ENCODE assay signal across 4 worm cellular contexts in the genomic region with DNA sequence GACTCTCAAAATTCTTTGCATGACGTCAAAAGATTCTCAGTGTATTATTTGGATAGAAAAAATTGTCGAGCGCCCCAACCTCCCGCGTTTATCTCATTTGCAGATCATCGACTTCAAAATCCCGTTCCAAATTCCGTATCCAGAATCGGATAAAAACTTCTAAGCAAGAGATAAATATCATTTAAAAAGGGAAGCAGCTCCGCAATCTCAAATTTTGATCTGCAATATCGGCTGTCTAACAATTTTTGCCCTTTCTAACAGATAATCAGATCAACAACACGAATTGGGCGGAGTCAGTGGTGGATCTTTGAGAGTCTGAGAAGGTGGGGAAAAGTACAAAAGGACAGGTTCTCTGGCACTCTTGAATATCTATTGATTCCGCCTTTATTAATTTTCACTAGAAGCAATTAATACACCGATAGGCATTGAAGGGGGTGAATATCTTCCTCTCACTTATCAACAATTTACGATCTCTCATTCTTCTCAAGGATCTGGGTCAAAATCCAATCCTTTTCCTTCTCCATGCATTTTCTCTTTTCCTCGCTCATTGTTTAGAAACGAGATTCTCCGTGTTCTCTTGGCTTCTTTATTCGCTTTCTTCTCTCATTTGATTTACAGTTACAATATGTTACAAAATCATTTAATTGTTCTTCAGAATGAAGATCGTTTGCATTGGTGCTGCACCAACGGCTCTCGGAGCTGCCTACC.
TF ChIP-seq lines count a peak whose summit lies in the region.

Gene glf-1 (plus strand): TSS at position 656 of the 708 bp plus-strand sequence.

TF ChIP-seq in whole organism, L1 larva, 84 proteins besides CTCF, POLR2A, EP300 and RAD21:
- no peak for TF ChIP-seq nhr-90 (tag; optimal IDR thresholded peaks at IDR 0.05; lab: Kevin White, UChicago; ENCODE audit: poor library complexity)
- no peak for TF ChIP-seq unc-62 (GFP tag; optimal IDR thresholded peaks at IDR 0.05; lab: Kevin White, UChicago)
- TF ChIP-seq fkh-4 (tag; optimal IDR thresholded peaks at IDR 0.05; lab: Kevin White, UChicago; ENCODE audit: borderline replicate concordance), result no peak
- peak; percentile 91 for TF ChIP-seq blmp-1 (tag; optimal IDR thresholded peaks at IDR 0.05; lab: Kevin White, UChicago)
- TF ChIP-seq nhr-84 (tag; optimal IDR thresholded peaks at IDR 0.05; lab: Kevin White, UChicago), result no peak
- TF ChIP-seq isw-1 (GFP tag; IDR thresholded peaks at IDR 0.05; lab: Robert Waterston, UW), result no peak

TF ChIP-seq in whole organism, L2 larva, 48 proteins besides CTCF, POLR2A, EP300 and RAD21:
- peak; percentile 8 for TF ChIP-seq blmp-1 (tag; optimal IDR thresholded peaks at IDR 0.05; lab: Kevin White, UChicago; ENCODE audit: insufficient read depth)
- TF ChIP-seq ceh-82 (tag; optimal IDR thresholded peaks at IDR 0.05; lab: Kevin White, UChicago), result no peak
- peak; percentile 62 for TF ChIP-seq elt-1 (tag; optimal IDR thresholded peaks at IDR 0.05; lab: Kevin White, UChicago)

TF ChIP-seq in whole organism, L3 larva, 47 proteins besides CTCF, POLR2A, EP300 and RAD21:
- TF ChIP-seq nhr-43 (tag; optimal IDR thresholded peaks at IDR 0.05; lab: Kevin White, UChicago; ENCODE audit: poor library complexity, severe bottlenecking), result peak; percentile 1
- no peak for TF ChIP-seq egl-5 (tag; optimal IDR thresholded peaks at IDR 0.05; lab: Kevin White, UChicago)
- no peak for TF ChIP-seq eor-1 (tag; optimal IDR thresholded peaks at IDR 0.05; lab: Kevin White, UChicago)
- TF ChIP-seq nfya-1 (tag; optimal IDR thresholded peaks at IDR 0.05; lab: Kevin White, UChicago; ENCODE audit: insufficient read depth), result no peak
- TF ChIP-seq mml-1 (tag; optimal IDR thresholded peaks at IDR 0.05; lab: Kevin White, UChicago), result no peak
- no peak for TF ChIP-seq ama-1 (optimal IDR thresholded peaks at IDR 0.05; lab: Kevin White, UChicago)
- no peak for TF ChIP-seq unc-39 (tag; optimal IDR thresholded peaks at IDR 0.05; lab: Kevin White, UChicago)
- no peak for TF ChIP-seq unc-62 (GFP tag; optimal IDR thresholded peaks at IDR 0.05; lab: Kevin White, UChicago)
- no peak for TF ChIP-seq tbx-2 (tag; optimal IDR thresholded peaks at IDR 0.05; lab: Kevin White, UChicago)
- TF ChIP-seq elt-1 (tag; optimal IDR thresholded peaks at IDR 0.05; lab: Kevin White, UChicago), result peak; percentile 84
- TF ChIP-seq skn-1 (tag; optimal IDR thresholded peaks at IDR 0.05; lab: Kevin White, UChicago), result no peak
- no peak for TF ChIP-seq hmg-11 (tag; optimal IDR thresholded peaks at IDR 0.05; lab: Kevin White, UChicago)
- no peak for TF ChIP-seq snpc-4 (tag; optimal IDR thresholded peaks at IDR 0.05; lab: Kevin White, UChicago)
- TF ChIP-seq nhr-23 (tag; optimal IDR thresholded peaks at IDR 0.05; lab: Kevin White, UChicago), result peak; percentile 30

TF ChIP-seq in whole organism, mixed stage, embryonic, 35 proteins besides CTCF, POLR2A, EP300 and RAD21:
- TF ChIP-seq mab-5 (tag; optimal IDR thresholded peaks at IDR 0.05; lab: Kevin White, UChicago) (no peak), elt-1 (tag; optimal IDR thresholded peaks at IDR 0.05; lab: Kevin White, UChicago; ENCODE audit: borderline replicate concordance, insufficient read depth) (peak; percentile 78)
TF ChIP-seq in whole organism, mixed stage, embryonic: peak in this region for 1.

Comparison
In these comparisons a context has a peak if more than half of its experiments do, and no peak if none do; other contexts are left out.
1. Of the 22 proteins assayed by ChIP-seq in both whole organism, L1 larva and whole organism, L2 larva: peak only in whole organism, L1 larva: none; only in whole organism, L2 larva: none; in both: blmp-1; in neither: 21.